Worm (Caenorhabditis elegans) whole organism, L1 larva: Measurements from ENCODE around the gene nhr-182.

Experiments
- C04F5.9 ChIP-seq: sonication (generic microtip); optimal IDR thresholded peaks from 2 replicates; lab custom pipeline; 2016; ENCODE audit warnings: missing genetic modification characterization, missing compliant biosample characterization
- Y116A8C.19 ChIP-seq: sonication (generic microtip); optimal IDR thresholded peaks from 2 replicates; lab custom pipeline; 2016; ENCODE audit warnings: missing compliant biosample characterization, missing genetic modification characterization, borderline replicate concordance
- alr-1 ChIP-seq: fragments of 200-800 bp; sonication (Bioruptor generic); optimal IDR thresholded peaks from 2 replicates; lab custom pipeline; 2018; ENCODE audit warnings: borderline replicate concordance, mild to moderate bottlenecking, missing genetic modification characterization, missing compliant biosample characterization
- ama-1 ChIP-seq: fragments of 150-350 bp; optimal IDR thresholded peaks from 2 replicates; lab custom pipeline; 2014
- ceh-63 ChIP-seq: fragments of 200-800 bp; sonication (Bioruptor generic); optimal IDR thresholded peaks from 2 replicates; lab custom pipeline; 2018; ENCODE audit warnings: mild to moderate bottlenecking, missing genetic modification characterization, missing compliant biosample characterization
- ceh-8 ChIP-seq: fragments of 200-800 bp; sonication (Bioruptor generic); optimal IDR thresholded peaks from 2 replicates; lab custom pipeline; 2018; ENCODE audit warnings: mild to moderate bottlenecking, missing genetic modification characterization, moderate library complexity, missing compliant biosample characterization
- ceh-88 ChIP-seq: fragments of 200-800 bp; sonication (Bioruptor generic); IDR thresholded peaks from 2 replicates; pipeline ENCODE4 v1.3.6; 2022; ENCODE audit warnings: missing genetic modification characterization, missing compliant biosample characterization
- ceh-90 ChIP-seq: sonication (generic microtip); optimal IDR thresholded peaks from 2 replicates; lab custom pipeline; 2016; ENCODE audit warnings: missing genetic modification characterization, missing compliant biosample characterization
- ces-1 ChIP-seq: fragments of 150-350 bp; optimal IDR thresholded peaks from 2 replicates; lab custom pipeline; 2014; ENCODE audit warnings: missing biosample characterization, missing genetic modification reagents, missing genetic modification characterization
- dpl-1 ChIP-seq, 3 experiments: fragments of 150-350 bp in 2 of 3; sonication (generic microtip) in 1 of 3; optimal IDR thresholded peaks; 2 replicates each; lab custom pipeline; 2014 to 2017; ENCODE audit warnings: missing biosample characterization in 3 of 3, missing genetic modification characterization in 3 of 3, missing genetic modification reagents in 3 of 3
- dsc-1 ChIP-seq: sonication (generic microtip); optimal IDR thresholded peaks from 2 replicates; lab custom pipeline; 2016; ENCODE audit warnings: mild to moderate bottlenecking, missing genetic modification characterization, missing compliant biosample characterization
- elt-2 ChIP-seq: sonication (generic microtip); optimal IDR thresholded peaks from 2 replicates; lab custom pipeline; 2016; ENCODE audit warnings: missing genetic modification characterization, mild to moderate bottlenecking, inconsistent platforms, missing compliant biosample characterization, missing genetic modification reagents
- elt-3 ChIP-seq, 6 experiments: fragments of 150-350 bp in 1 of 6; sonication (generic microtip); optimal IDR thresholded peaks; 2 replicates each; lab custom pipeline; 2017 to 2018; ENCODE audit warnings: missing biosample characterization in 6 of 6, missing genetic modification characterization in 6 of 6, inconsistent platforms in 1 of 6
- fkh-10 ChIP-seq: sonication (generic microtip); optimal IDR thresholded peaks from 2 replicates; lab custom pipeline; 2017; ENCODE audit warnings: missing biosample characterization, missing genetic modification reagents, missing genetic modification characterization
- fkh-4 ChIP-seq: sonication (generic microtip); optimal IDR thresholded peaks from 2 replicates; lab custom pipeline; 2016; ENCODE audit warnings: missing compliant biosample characterization, missing genetic modification characterization, borderline replicate concordance
- fkh-8 ChIP-seq: sonication (generic microtip); optimal IDR thresholded peaks from 2 replicates; lab custom pipeline; 2016; ENCODE audit warnings: mild to moderate bottlenecking, missing genetic modification characterization, missing compliant biosample characterization
- grh-1 ChIP-seq: fragments of 200-800 bp; sonication (Bioruptor generic); IDR thresholded peaks from 2 replicates; pipeline ENCODE4 v1.3.6; 2022; ENCODE audit warnings: missing genetic modification reagents, missing genetic modification characterization, missing compliant biosample characterization
- hlh-17 ChIP-seq: fragments of 200-800 bp; sonication (Bioruptor generic); optimal IDR thresholded peaks from 2 replicates; lab custom pipeline; 2018; ENCODE audit warnings: missing genetic modification characterization, mild to moderate bottlenecking, missing compliant biosample characterization, moderate library complexity, borderline replicate concordance
- hlh-4 ChIP-seq: sonication (generic microtip); optimal IDR thresholded peaks from 2 replicates; lab custom pipeline; 2016; ENCODE audit warnings: mild to moderate bottlenecking, missing genetic modification characterization, missing compliant biosample characterization
- hpl-2 ChIP-seq: fragments of 150-350 bp; optimal IDR thresholded peaks from 2 replicates; lab custom pipeline; 2014; ENCODE audit warnings: missing biosample characterization, missing genetic modification reagents, missing genetic modification characterization
- irx-1 ChIP-seq: sonication (generic microtip); optimal IDR thresholded peaks from 2 replicates; lab custom pipeline; 2016; ENCODE audit warnings: missing genetic modification characterization, missing compliant biosample characterization
- isw-1 ChIP-seq: fragments of 200-800 bp; sonication (Bioruptor generic); IDR thresholded peaks from 2 replicates; pipeline ENCODE4 v1.3.6; 2022; ENCODE audit warnings: missing genetic modification characterization, missing compliant biosample characterization
- lin-13 ChIP-seq: fragments of 150-350 bp; optimal IDR thresholded peaks from 2 replicates; lab custom pipeline; 2014; ENCODE audit warnings: missing biosample characterization, missing genetic modification reagents, missing genetic modification characterization
- lin-14 ChIP-seq: fragments of 200-800 bp; sonication (Bioruptor generic); optimal IDR thresholded peaks from 2 replicates; lab custom pipeline; 2018; ENCODE audit warnings: mild to moderate bottlenecking, missing genetic modification characterization, moderate library complexity, missing compliant biosample characterization
- lir-3 ChIP-seq: sonication (generic microtip); optimal IDR thresholded peaks from 2 replicates; lab custom pipeline; 2016; ENCODE audit warnings: mild to moderate bottlenecking, missing genetic modification characterization, moderate library complexity, missing compliant biosample characterization; ENCODE audit not compliant: poor library complexity
- lsy-2 ChIP-seq, 2 experiments: fragments of 150-350 bp; optimal IDR thresholded peaks; 2 replicates each; lab custom pipeline; 2014; ENCODE audit warnings: missing biosample characterization in 2 of 2, missing genetic modification characterization in 2 of 2
- mep-1 ChIP-seq: fragments of 150-350 bp; optimal IDR thresholded peaks from 2 replicates; lab custom pipeline; 2014; ENCODE audit warnings: missing biosample characterization, missing genetic modification characterization
- nhr-12 ChIP-seq: sonication (generic microtip); optimal IDR thresholded peaks from 2 replicates; lab custom pipeline; 2017; ENCODE audit warnings: missing biosample characterization, missing genetic modification characterization
- nhr-20 ChIP-seq: sonication (generic microtip); optimal IDR thresholded peaks from 2 replicates; lab custom pipeline; 2016; ENCODE audit warnings: mild to moderate bottlenecking, missing genetic modification characterization, missing compliant biosample characterization
- nhr-237 ChIP-seq: fragments of 150-350 bp; optimal IDR thresholded peaks from 2 replicates; lab custom pipeline; 2014; ENCODE audit warnings: missing biosample characterization, missing genetic modification characterization
- nhr-71 ChIP-seq: sonication (generic microtip); optimal IDR thresholded peaks from 2 replicates; lab custom pipeline; 2016; ENCODE audit warnings: mild to moderate bottlenecking, missing genetic modification characterization, moderate library complexity, missing compliant biosample characterization
- nhr-77 ChIP-seq: fragments of 150-350 bp; optimal IDR thresholded peaks from 2 replicates; lab custom pipeline; 2014; ENCODE audit warnings: missing biosample characterization, missing genetic modification characterization
- nhr-84 ChIP-seq: sonication (generic microtip); optimal IDR thresholded peaks from 2 replicates; lab custom pipeline; 2017; ENCODE audit warnings: missing biosample characterization, missing genetic modification characterization
- nhr-85 ChIP-seq: sonication (generic microtip); peaks from one replicate; lab custom pipeline; 2016; ENCODE audit warnings: missing genetic modification characterization, inconsistent platforms, missing compliant biosample characterization
- nhr-90 ChIP-seq: sonication (generic microtip); optimal IDR thresholded peaks from 2 replicates; lab custom pipeline; 2016; ENCODE audit warnings: mild to moderate bottlenecking, missing genetic modification characterization, missing compliant biosample characterization; ENCODE audit not compliant: poor library complexity
- pag-3 ChIP-seq: sonication (generic microtip); optimal IDR thresholded peaks from 2 replicates; lab custom pipeline; 2017; ENCODE audit warnings: missing genetic modification characterization, mild to moderate bottlenecking, missing compliant biosample characterization, antibody characterized with exemption, borderline replicate concordance; ENCODE audit not compliant: insufficient read depth
- pqm-1 ChIP-seq: sonication (generic microtip); optimal IDR thresholded peaks from 3 replicates; lab custom pipeline; 2017; ENCODE audit warnings: missing biosample characterization, missing genetic modification characterization
- rnt-1 ChIP-seq: sonication (generic microtip); optimal IDR thresholded peaks from 2 replicates; lab custom pipeline; 2016; ENCODE audit warnings: mild to moderate bottlenecking, missing genetic modification characterization, moderate library complexity, missing compliant biosample characterization
- snpc-4 ChIP-seq: fragments of 150-350 bp; optimal IDR thresholded peaks from 2 replicates; lab custom pipeline; 2014; ENCODE audit warnings: missing biosample characterization, missing genetic modification characterization
- sox-4 ChIP-seq: sonication (generic microtip); optimal IDR thresholded peaks from 2 replicates; lab custom pipeline; 2016; ENCODE audit warnings: missing genetic modification characterization, missing compliant biosample characterization
- sptf-1 ChIP-seq: fragments of 150-350 bp; optimal IDR thresholded peaks from 2 replicates; lab custom pipeline; 2014; ENCODE audit warnings: missing biosample characterization, missing genetic modification characterization
- sup-37 ChIP-seq: fragments of 200-800 bp; sonication (Bioruptor generic); optimal IDR thresholded peaks from 2 replicates; lab custom pipeline; 2018; ENCODE audit warnings: mild to moderate bottlenecking, missing genetic modification characterization, missing compliant biosample characterization
- swsn-7 ChIP-seq: sonication (generic microtip); optimal IDR thresholded peaks from 2 replicates; lab custom pipeline; 2016; ENCODE audit warnings: missing genetic modification characterization, missing compliant biosample characterization
- tbx-2 ChIP-seq: sonication (generic microtip); optimal IDR thresholded peaks from 2 replicates; lab custom pipeline; 2016; ENCODE audit warnings: missing genetic modification characterization, missing compliant biosample characterization
- tlp-1 ChIP-seq: fragments of 150-350 bp; optimal IDR thresholded peaks from 2 replicates; lab custom pipeline; 2014; ENCODE audit warnings: missing biosample characterization, missing genetic modification characterization
- unc-130 ChIP-seq: fragments of 150-350 bp; optimal IDR thresholded peaks from 2 replicates; lab custom pipeline; 2017; ENCODE audit warnings: missing biosample characterization, missing genetic modification characterization, inconsistent platforms
- unc-30 ChIP-seq: sonication (generic microtip); optimal IDR thresholded peaks from 2 replicates; lab custom pipeline; 2017; ENCODE audit warnings: missing biosample characterization, missing genetic modification characterization
- unc-62 ChIP-seq: fragments of 150-350 bp; optimal IDR thresholded peaks from 2 replicates; lab custom pipeline; 2014; ENCODE audit warnings: missing biosample characterization, missing genetic modification reagents, missing genetic modification characterization
- vab-15 ChIP-seq: sonication (generic microtip); optimal IDR thresholded peaks from 2 replicates; lab custom pipeline; 2017; ENCODE audit warnings: missing genotype, mild to moderate bottlenecking, missing genetic modification characterization, missing compliant biosample characterization
- xbp-1 ChIP-seq: sonication (generic microtip); optimal IDR thresholded peaks from 2 replicates; lab custom pipeline; 2016; ENCODE audit warnings: missing genetic modification characterization, missing compliant biosample characterization
- zag-1 ChIP-seq: fragments of 150-350 bp; optimal IDR thresholded peaks from 2 replicates; lab custom pipeline; 2014; ENCODE audit warnings: missing biosample characterization, missing genetic modification characterization
- ztf-11 ChIP-seq, 2 experiments: sonication (generic microtip); optimal IDR thresholded peaks; 2 replicates each; lab custom pipeline; 2016 to 2017; ENCODE audit warnings: missing genetic modification characterization in 2 of 2, missing biosample characterization in 1 of 2, missing compliant biosample characterization in 1 of 2
- ztf-4 ChIP-seq: fragments of 150-350 bp; optimal IDR thresholded peaks from 2 replicates; lab custom pipeline; 2014; ENCODE audit warnings: missing biosample characterization, missing genetic modification characterization

nhr-182 gene

DNA sequence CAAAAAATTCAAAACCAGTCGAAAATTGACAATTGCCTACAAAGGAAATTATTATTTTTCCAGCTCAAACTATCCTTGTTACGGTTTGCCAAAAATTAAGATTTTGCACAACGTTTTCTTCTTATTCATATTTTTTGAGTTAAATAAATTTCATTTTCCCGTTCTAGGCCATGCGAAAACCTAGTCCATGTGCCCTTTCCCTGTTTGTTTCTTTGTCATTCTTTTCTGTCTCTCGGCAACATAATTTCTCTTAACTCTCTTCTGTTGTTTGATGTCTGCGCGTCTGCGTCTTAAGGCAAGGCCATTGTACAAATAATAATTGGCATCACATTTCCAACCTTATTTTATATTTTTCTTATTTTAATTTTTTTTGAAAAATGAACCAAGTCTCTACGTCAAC is 21.8 kb upstream of the nhr-182 start, which contains the start of gene nhr-228 (continued):
- TF ChIP-seq zag-1 (tag; lab: Kevin White, UChicago), result no peak
- TF ChIP-seq ces-1 (GFP tag; lab: Kevin White, UChicago), result no peak
- TF ChIP-seq ceh-8, result no peak
- no peak for TF ChIP-seq hlh-4 (tag; lab: Kevin White, UChicago)
- no peak for TF ChIP-seq unc-30 (tag; lab: Kevin White, UChicago)
- TF ChIP-seq hpl-2, result no peak
- peak; percentile 46 for TF ChIP-seq rnt-1 (tag; lab: Kevin White, UChicago)
- TF ChIP-seq vab-15, result no peak
- peak; percentile 30 for TF ChIP-seq irx-1 (tag; lab: Kevin White, UChicago)
- peak; percentile 35 for TF ChIP-seq fkh-8 (tag; lab: Kevin White, UChicago)
- TF ChIP-seq nhr-20 (tag; lab: Kevin White, UChicago), result peak; percentile 67
- TF ChIP-seq swsn-7, result peak; percentile 23
- peak; percentile 64 for TF ChIP-seq mep-1 (tag; lab: Kevin White, UChicago)
- no peak for TF ChIP-seq lir-3
- TF ChIP-seq ztf-4 (tag; lab: Kevin White, UChicago), result no peak
- no peak for TF ChIP-seq fkh-4 (tag; lab: Kevin White, UChicago)
- TF ChIP-seq unc-130 (tag; lab: Kevin White, UChicago), result peak; percentile 37
- TF ChIP-seq sptf-1 (tag; lab: Kevin White, UChicago), result no peak
- TF ChIP-seq ceh-63, result no peak
- TF ChIP-seq pqm-1, result no peak
- TF ChIP-seq pag-3, result peak; percentile 24
- TF ChIP-seq ceh-88 (GFP tag; lab: Robert Waterston, UW), result no peak
- TF ChIP-seq tbx-2, result peak; percentile 30
- TF ChIP-seq tlp-1 (tag; lab: Kevin White, UChicago), result no peak
- TF ChIP-seq nhr-90, result peak; percentile 10
- TF ChIP-seq lin-13 (GFP tag; lab: Kevin White, UChicago), result no peak
- TF ChIP-seq fkh-10, result no peak
- no peak for TF ChIP-seq Y116A8C.19 (tag; lab: Kevin White, UChicago)
- no peak for TF ChIP-seq alr-1 (tag; lab: Kevin White, UChicago)
- TF ChIP-seq dpl-1 (GFP tag; optimal IDR thresholded peaks at IDR 0.05; lab: Kevin White, UChicago), result peak in 2 of 3 experiments; percentile 9 to 56
- TF ChIP-seq ama-1 (lab: Kevin White, UChicago), result no peak
- no peak for TF ChIP-seq sox-4
- TF ChIP-seq C04F5.9 (tag; lab: Kevin White, UChicago), result no peak
- peak; percentile 29 to 73 for TF ChIP-seq lsy-2 (tag; optimal IDR thresholded peaks at IDR 0.05; lab: Kevin White, UChicago)
- TF ChIP-seq nhr-84 (tag; lab: Kevin White, UChicago), result no peak
- no peak for TF ChIP-seq elt-2
- TF ChIP-seq lin-14 (GFP tag; lab: Kevin White, UChicago), result peak; percentile 96
- TF ChIP-seq sup-37, result no peak
- no peak for TF ChIP-seq nhr-12 (tag; lab: Kevin White, UChicago)
- no peak for TF ChIP-seq unc-62 (GFP tag; lab: Kevin White, UChicago)
- no peak for TF ChIP-seq ztf-11 (tag; optimal IDR thresholded peaks at IDR 0.05; lab: Kevin White, UChicago)
- TF ChIP-seq hlh-17, result no peak
- no peak for TF ChIP-seq ceh-90
- peak in 1 of 6 experiments; percentile 47 for TF ChIP-seq elt-3 (tag; optimal IDR thresholded peaks at IDR 0.05; lab: Kevin White, UChicago)
- no peak for TF ChIP-seq snpc-4
- no peak for TF ChIP-seq isw-1 (GFP tag; lab: Robert Waterston, UW)
- TF ChIP-seq nhr-237, result no peak
- no peak for TF ChIP-seq dsc-1 (tag; lab: Kevin White, UChicago)
- no peak for TF ChIP-seq nhr-77 (tag; lab: Kevin White, UChicago)
- peak; percentile 63 for TF ChIP-seq nhr-71 (tag; lab: Kevin White, UChicago)
- TF ChIP-seq xbp-1 (tag; lab: Kevin White, UChicago), result peak; percentile 1
- no peak for TF ChIP-seq grh-1 (GFP tag; lab: Robert Waterston, UW)
- TF ChIP-seq nhr-85 (tag; lab: Kevin White, UChicago), result no peak
